Fruit fly (Drosophila melanogaster) whole organism, embryonic: ENCODE data around the gene Lamtor4.
A peak's percentile ranks its signal among the peaks of the same experiment; 100 is the strongest.

Experiments used
- Atf-2 ChIP-seq: fragments of 200-800 bp; sonication (Bioruptor generic); optimal IDR thresholded peaks from 2 replicates; lab custom pipeline; 2016; ENCODE audit warnings: missing biosample characterization, missing genetic modification characterization
- B-H2 ChIP-seq: fragments of 200-800 bp; sonication (Bioruptor generic); optimal IDR thresholded peaks from 2 replicates; lab custom pipeline; 2018; ENCODE audit warnings: missing biosample characterization, mild to moderate bottlenecking, missing genetic modification characterization
- Blimp-1 ChIP-seq: fragments of 200-800 bp; sonication (Bioruptor generic); optimal IDR thresholded peaks from 3 replicates; lab custom pipeline; 2018; ENCODE audit warnings: missing biosample characterization, missing genetic modification characterization, mild to moderate bottlenecking, moderate library complexity, missing genetic modification reagents
- CG14441 ChIP-seq: fragments of 200-800 bp; sonication (Bioruptor generic); IDR thresholded peaks from 2 replicates; pipeline ENCODE4 v1.3.6; 2022; ENCODE audit warnings: missing biosample characterization, missing genetic modification characterization
- CG14860 ChIP-seq: fragments of 200-800 bp; sonication (Bioruptor generic); IDR thresholded peaks from 3 replicates; pipeline ENCODE4 v1.3.6; 2022; ENCODE audit warnings: missing biosample characterization, missing genetic modification characterization; ENCODE audit not compliant: partially characterized antibody
- CG15073 ChIP-seq: fragments of 200-800 bp; sonication (Bioruptor generic); optimal IDR thresholded peaks from 2 replicates; lab custom pipeline; 2016; ENCODE audit warnings: missing biosample characterization, missing genetic modification characterization
- CG33213 ChIP-seq: fragments of 200-800 bp; sonication (Bioruptor generic); optimal IDR thresholded peaks from 3 replicates; lab custom pipeline; 2016; ENCODE audit warnings: missing biosample characterization, missing genetic modification characterization
- CG4617 ChIP-seq: fragments of 200-800 bp; sonication (Bioruptor generic); optimal IDR thresholded peaks from 3 replicates; lab custom pipeline; 2016; ENCODE audit warnings: missing biosample characterization, missing genetic modification characterization, borderline replicate concordance
- CG4707 ChIP-seq: fragments of 200-800 bp; sonication (Bioruptor generic); optimal IDR thresholded peaks from 2 replicates; lab custom pipeline; 2018; ENCODE audit warnings: missing biosample characterization, mild to moderate bottlenecking, missing genetic modification characterization, moderate library complexity
- CG6272 ChIP-seq: fragments of 200-800 bp; sonication (Bioruptor generic); IDR thresholded peaks from 2 replicates; pipeline ENCODE4 v1.3.6; 2022; ENCODE audit warnings: missing biosample characterization, missing genetic modification characterization
- CG6813 ChIP-seq: fragments of 200-800 bp; sonication (Bioruptor generic); optimal IDR thresholded peaks from 2 replicates; lab custom pipeline; 2017; ENCODE audit warnings: missing biosample characterization, missing genetic modification characterization, mild to moderate bottlenecking, moderate library complexity, missing genetic modification reagents
- CG9609 ChIP-seq: fragments of 200-800 bp; sonication (Bioruptor generic); optimal IDR thresholded peaks from 3 replicates; lab custom pipeline; 2016; ENCODE audit warnings: missing biosample characterization, missing genetic modification characterization
- Chrac-16 ChIP-seq: fragments of 200-800 bp; sonication (Bioruptor generic); optimal IDR thresholded peaks from 3 replicates; lab custom pipeline; 2016; ENCODE audit warnings: missing biosample characterization, missing genetic modification characterization
- CoRest ChIP-seq: fragments of 200-800 bp; sonication (Bioruptor generic); optimal IDR thresholded peaks from 3 replicates; lab custom pipeline; 2018; ENCODE audit warnings: missing biosample characterization, mild to moderate bottlenecking, missing genetic modification characterization, moderate library complexity
- Dad ChIP-seq: fragments of 200-800 bp; sonication (Bioruptor generic); optimal IDR thresholded peaks from 3 replicates; lab custom pipeline; 2016; ENCODE audit warnings: missing biosample characterization, missing genetic modification characterization
- Dp ChIP-seq: fragments of 200-800 bp; sonication (Bioruptor generic); optimal IDR thresholded peaks from 2 replicates; lab custom pipeline; 2018; ENCODE audit warnings: missing biosample characterization, mild to moderate bottlenecking, missing genetic modification characterization, moderate library complexity
- Dref ChIP-seq: fragments of 200-800 bp; sonication (Bioruptor generic); IDR thresholded peaks from 2 replicates; pipeline ENCODE4 v1.3.6; 2022; ENCODE audit warnings: missing biosample characterization, missing genetic modification characterization
- Fer3 ChIP-seq: fragments of 200-800 bp; sonication (Bioruptor generic); optimal IDR thresholded peaks from 2 replicates; lab custom pipeline; 2018; ENCODE audit warnings: missing biosample characterization, mild to moderate bottlenecking, missing genetic modification characterization, moderate library complexity
- HLH3B ChIP-seq: fragments of 200-800 bp; sonication (Bioruptor generic); IDR thresholded peaks from 2 replicates; pipeline ENCODE4 v1.3.6; 2022; ENCODE audit warnings: missing biosample characterization, missing genetic modification characterization
- HLH54F ChIP-seq: fragments of 200-800 bp; sonication (Bioruptor generic); optimal IDR thresholded peaks from 3 replicates; lab custom pipeline; 2016; ENCODE audit warnings: missing biosample characterization, missing genetic modification characterization
- Hr78 ChIP-seq, 2 experiments: fragments of 200-800 bp in 1 of 2; fragments of >200 bp in 1 of 2; sonication (Bioruptor generic) in 1 of 2; optimal IDR thresholded peaks; 2 replicates each; lab custom pipeline; 2017 to 2019; ENCODE audit warnings: missing biosample characterization in 2 of 2, missing genetic modification characterization in 2 of 2, mild to moderate bottlenecking in 1 of 2, moderate library complexity in 1 of 2
- Kr ChIP-seq: fragments of 200-800 bp; sonication (Bioruptor generic); optimal IDR thresholded peaks from 2 replicates; lab custom pipeline; 2017; ENCODE audit warnings: missing biosample characterization, mild to moderate bottlenecking, missing genetic modification characterization
- Lim3 ChIP-seq: fragments of 200-800 bp; sonication (Bioruptor generic); IDR thresholded peaks from 2 replicates; pipeline ENCODE4 v1.3.6; 2022; ENCODE audit warnings: missing biosample characterization, missing genetic modification characterization
- Max ChIP-seq: fragments of 200-800 bp; sonication (Bioruptor generic); optimal IDR thresholded peaks from 2 replicates; lab custom pipeline; 2016; ENCODE audit warnings: missing biosample characterization, mild to moderate bottlenecking, missing genetic modification characterization
- NfI ChIP-seq: fragments of 200-800 bp; sonication (Bioruptor generic); optimal IDR thresholded peaks from 3 replicates; lab custom pipeline; 2018; ENCODE audit warnings: missing biosample characterization, mild to moderate bottlenecking, missing genetic modification characterization, moderate library complexity
- PHDP ChIP-seq: fragments of 200-800 bp; sonication (Bioruptor generic); optimal IDR thresholded peaks from 3 replicates; lab custom pipeline; 2018; ENCODE audit warnings: missing biosample characterization, mild to moderate bottlenecking, missing genetic modification characterization, moderate library complexity
- Ptx1 ChIP-seq: fragments of 200-800 bp; sonication (Bioruptor generic); IDR thresholded peaks from 2 replicates; pipeline ENCODE4 v1.3.6; 2022; ENCODE audit warnings: missing biosample characterization, missing genetic modification characterization
- ac ChIP-seq: fragments of 200-800 bp; sonication (Bioruptor generic); optimal IDR thresholded peaks from 3 replicates; lab custom pipeline; 2017; ENCODE audit warnings: missing biosample characterization, mild to moderate bottlenecking, missing genetic modification characterization
- bsh ChIP-seq, 2 experiments: fragments of 200-800 bp; sonication (Bioruptor generic); optimal IDR thresholded peaks; 2 replicates each; lab custom pipeline; 2017 to 2018; ENCODE audit warnings: mild to moderate bottlenecking in 2 of 2, missing biosample characterization in 2 of 2, missing genetic modification characterization in 2 of 2, moderate library complexity in 1 of 2
- croc ChIP-seq: fragments of 200-800 bp; sonication (Bioruptor generic); conservative IDR thresholded peaks from 3 replicates; pipeline ENCODE4 v1.3.6; 2022; ENCODE audit warnings: missing biosample characterization, missing genetic modification characterization
- dati ChIP-seq: fragments of 200-800 bp; sonication (Bioruptor generic); IDR thresholded peaks from 2 replicates; pipeline ENCODE4 v1.3.6; 2022; ENCODE audit warnings: missing biosample characterization, missing genetic modification characterization
- dpn ChIP-seq, 2 experiments: fragments of 200-800 bp; sonication (Bioruptor generic); optimal IDR thresholded peaks; 3 replicates each; lab custom pipeline; 2016; ENCODE audit warnings: missing biosample characterization in 2 of 2, missing genetic modification characterization in 2 of 2
- emc ChIP-seq: fragments of 200-800 bp; sonication (Bioruptor generic); optimal IDR thresholded peaks from 2 replicates; lab custom pipeline; 2016; ENCODE audit warnings: missing biosample characterization, missing genetic modification characterization
- gcm ChIP-seq: fragments of 200-800 bp; sonication (Bioruptor generic); optimal IDR thresholded peaks from 2 replicates; lab custom pipeline; 2019; ENCODE audit warnings: missing biosample characterization, mild to moderate bottlenecking, missing genetic modification characterization, moderate library complexity
- hb ChIP-seq: fragments of 200-800 bp; sonication (Bioruptor generic); IDR thresholded peaks from 3 replicates; pipeline ENCODE4 v1.3.6; 2022; ENCODE audit warnings: missing biosample characterization, missing genetic modification characterization; ENCODE audit not compliant: partially characterized antibody
- her ChIP-seq: fragments of 200-800 bp; sonication (Bioruptor generic); optimal IDR thresholded peaks from 2 replicates; lab custom pipeline; 2016; ENCODE audit warnings: missing biosample characterization, missing genetic modification characterization
- ind ChIP-seq: fragments of 200-800 bp; sonication (Bioruptor generic); optimal IDR thresholded peaks from 3 replicates; lab custom pipeline; 2016; ENCODE audit warnings: missing biosample characterization, missing genetic modification characterization
- jing ChIP-seq: fragments of 200-800 bp; sonication (Bioruptor generic); optimal IDR thresholded peaks from 2 replicates; lab custom pipeline; 2018; ENCODE audit warnings: missing biosample characterization, mild to moderate bottlenecking, missing genetic modification characterization
- kah ChIP-seq: fragments of 200-800 bp; sonication (Bioruptor generic); optimal IDR thresholded peaks from 2 replicates; lab custom pipeline; 2018; ENCODE audit warnings: missing biosample characterization, mild to moderate bottlenecking, missing genetic modification characterization
- klu ChIP-seq: fragments of 200-800 bp; sonication (Bioruptor generic); IDR thresholded peaks from 2 replicates; pipeline ENCODE4 v1.3.6; 2022; ENCODE audit warnings: missing biosample characterization, missing genetic modification characterization
- lmd ChIP-seq: fragments of 200-800 bp; sonication (Bioruptor generic); IDR thresholded peaks from 2 replicates; pipeline ENCODE4 v1.3.6; 2022; ENCODE audit warnings: missing biosample characterization, missing genetic modification characterization
- luna ChIP-seq: fragments of 200-800 bp; sonication (Bioruptor generic); optimal IDR thresholded peaks from 2 replicates; lab custom pipeline; 2016; ENCODE audit warnings: missing biosample characterization, missing genetic modification characterization
- pfk ChIP-seq: fragments of 200-800 bp; sonication (Bioruptor generic); optimal IDR thresholded peaks from 2 replicates; lab custom pipeline; 2018; ENCODE audit warnings: missing biosample characterization, mild to moderate bottlenecking, missing genetic modification characterization, moderate library complexity
- pum ChIP-seq: fragments of 200-800 bp; sonication (Bioruptor generic); optimal IDR thresholded peaks from 2 replicates; lab custom pipeline; 2016; ENCODE audit warnings: missing biosample characterization, missing genetic modification characterization
- repo ChIP-seq: fragments of 200-800 bp; sonication (Bioruptor generic); optimal IDR thresholded peaks from 2 replicates; lab custom pipeline; 2016; ENCODE audit warnings: missing biosample characterization, missing genetic modification characterization
- rib ChIP-seq: fragments of 200-800 bp; sonication (Bioruptor generic); IDR thresholded peaks from 2 replicates; pipeline ENCODE4 v1.3.6; 2022; ENCODE audit warnings: missing biosample characterization, missing genetic modification characterization
- toy ChIP-seq: fragments of 200-800 bp; sonication (Bioruptor generic); IDR thresholded peaks from 2 replicates; pipeline ENCODE4 v1.3.6; 2022; ENCODE audit warnings: missing biosample characterization, missing genetic modification characterization
- vnd ChIP-seq: fragments of 200-800 bp; sonication (Bioruptor generic); IDR thresholded peaks from 3 replicates; pipeline ENCODE4 v1.3.6; 2022; ENCODE audit warnings: missing biosample characterization, missing genetic modification characterization; ENCODE audit not compliant: partially characterized antibody
- wek ChIP-seq: fragments of 200-800 bp; sonication (Bioruptor generic); optimal IDR thresholded peaks from 3 replicates; lab custom pipeline; 2018; ENCODE audit warnings: missing biosample characterization, mild to moderate bottlenecking, missing genetic modification characterization, moderate library complexity
- z ChIP-seq: fragments of 200-800 bp; sonication (Bioruptor generic); IDR thresholded peaks from 3 replicates; pipeline ENCODE4 v1.3.6; 2022; ENCODE audit warnings: missing biosample characterization, missing genetic modification characterization
- zen ChIP-seq: fragments of 200-800 bp; sonication (Bioruptor generic); optimal IDR thresholded peaks from 3 replicates; lab custom pipeline; 2018; ENCODE audit warnings: missing biosample characterization, mild to moderate bottlenecking, missing genetic modification characterization, moderate library complexity

Lamtor4 gene

DNA sequence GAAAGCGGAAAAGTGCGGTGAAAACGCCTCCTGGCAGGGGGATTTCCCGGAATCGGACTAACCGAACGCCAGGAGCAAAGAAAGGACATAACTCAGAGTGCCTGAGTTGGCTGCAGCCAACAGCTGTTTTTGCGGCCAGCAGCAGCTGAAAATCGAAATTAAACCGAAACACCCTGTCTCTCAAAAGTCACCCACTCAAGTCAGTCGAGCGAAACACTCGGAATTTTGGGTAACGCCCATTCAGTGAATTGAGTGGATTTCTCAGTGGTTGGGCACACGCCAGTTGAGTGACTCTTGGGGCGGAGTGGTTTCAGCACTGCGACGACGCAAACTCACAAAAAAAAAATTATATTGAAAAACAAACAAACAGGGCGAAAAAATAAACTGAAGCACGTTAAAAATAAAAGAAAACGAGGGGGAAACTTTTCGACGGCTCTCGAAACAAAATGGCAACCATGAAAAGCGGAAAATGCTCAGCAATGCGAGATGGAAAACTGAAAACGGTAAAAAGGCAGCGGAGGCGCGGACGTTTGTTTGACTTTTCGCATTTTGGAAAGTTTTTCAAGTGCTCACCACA lies 17.9 kb upstream of the Lamtor4 start (continued):
- TF ChIP-seq CG9609 (GFP tag; lab: Kevin White, UChicago), result no peak
- TF ChIP-seq toy, result no peak
- no peak for TF ChIP-seq repo (GFP tag; lab: Kevin White, UChicago)
- TF ChIP-seq Max, result no peak
- no peak for TF ChIP-seq Blimp-1 (GFP tag; lab: Kevin White, UChicago)
- TF ChIP-seq pum (GFP tag; lab: Kevin White, UChicago), result no peak
- no peak for TF ChIP-seq lmd (GFP tag; lab: Robert Waterston, UW)
- TF ChIP-seq gcm (GFP tag; lab: Kevin White, UChicago), result no peak
- TF ChIP-seq Dref (GFP tag; lab: Robert Waterston, UW), result no peak
- no peak for TF ChIP-seq CG33213 (GFP tag; lab: Kevin White, UChicago)
- TF ChIP-seq z (GFP tag; lab: Robert Waterston, UW), result peak; percentile 99
- no peak for TF ChIP-seq kah (GFP tag; lab: Kevin White, UChicago)
- TF ChIP-seq Hr78 (GFP tag; optimal IDR thresholded peaks at IDR 0.05; lab: Kevin White, UChicago), result no peak
- no peak for TF ChIP-seq CoRest (tag; lab: Kevin White, UChicago)
- TF ChIP-seq dpn (GFP tag; optimal IDR thresholded peaks at IDR 0.05; lab: Kevin White, UChicago), result no peak
- TF ChIP-seq CG6813 (GFP tag; lab: Kevin White, UChicago), result no peak
- peak; percentile 14 for TF ChIP-seq jing (GFP tag; lab: Kevin White, UChicago)
- TF ChIP-seq her (GFP tag; lab: Kevin White, UChicago), result no peak
- TF ChIP-seq Kr (GFP tag; lab: Kevin White, UChicago), result no peak
- no peak for TF ChIP-seq hb
- no peak for TF ChIP-seq HLH3B
- peak; percentile 94 for TF ChIP-seq ac (GFP tag; lab: Kevin White, UChicago)
- no peak for TF ChIP-seq Fer3 (tag; lab: Kevin White, UChicago)
- TF ChIP-seq klu (GFP tag; lab: Robert Waterston, UW), result no peak
- TF ChIP-seq ind (GFP tag; lab: Kevin White, UChicago), result no peak
- no peak for TF ChIP-seq B-H2 (GFP tag; lab: Kevin White, UChicago)
- TF ChIP-seq CG6272, result no peak
- no peak for TF ChIP-seq Ptx1 (GFP tag; lab: Robert Waterston, UW)
- TF ChIP-seq Atf-2 (GFP tag; lab: Kevin White, UChicago), result no peak
- TF ChIP-seq pfk, result no peak
- peak in 1 of 2 experiments; percentile 78 for TF ChIP-seq bsh (GFP tag; optimal IDR thresholded peaks at IDR 0.05; lab: Kevin White, UChicago)
- no peak for TF ChIP-seq luna (GFP tag; lab: Kevin White, UChicago)
- no peak for TF ChIP-seq CG15073
- TF ChIP-seq dati (GFP tag; lab: Robert Waterston, UW), result no peak
- TF ChIP-seq Dad (GFP tag; lab: Kevin White, UChicago), result no peak
- no peak for TF ChIP-seq CG4617 (GFP tag; lab: Kevin White, UChicago)
- no peak for TF ChIP-seq emc (GFP tag; lab: Kevin White, UChicago)
- TF ChIP-seq CG4707 (GFP tag; lab: Kevin White, UChicago), result no peak
- TF ChIP-seq CG14441, result no peak
- TF ChIP-seq rib (GFP tag; lab: Robert Waterston, UW), result no peak
- TF ChIP-seq Dp, result no peak
- TF ChIP-seq Lim3, result no peak
- TF ChIP-seq CG14860 (GFP tag; lab: Robert Waterston, UW), result no peak
- TF ChIP-seq zen (tag; lab: Kevin White, UChicago), result no peak
- TF ChIP-seq wek (GFP tag; lab: Kevin White, UChicago), result no peak
- TF ChIP-seq croc (GFP tag; lab: Robert Waterston, UW), result no peak
- TF ChIP-seq HLH54F (GFP tag; lab: Kevin White, UChicago), result no peak
- no peak for TF ChIP-seq PHDP (tag; lab: Kevin White, UChicago)
- TF ChIP-seq Chrac-16 (GFP tag; lab: Kevin White, UChicago), result no peak
- no peak for TF ChIP-seq vnd
- no peak for TF ChIP-seq NfI (GFP tag; lab: Kevin White, UChicago)
